Worm (Caenorhabditis elegans): ENCODE data around the gene ZC504.1.

- TF ChIP-seq nhr-11 (tag; optimal IDR thresholded peaks at IDR 0.05) (no peak), elt-3 (tag; optimal IDR thresholded peaks at IDR 0.05) (no peak), egl-27 (tag; optimal IDR thresholded peaks at IDR 0.05) (no peak), lin-11 (tag; optimal IDR thresholded peaks at IDR 0.05) (no peak), ztf-11 (tag; optimal IDR thresholded peaks at IDR 0.05) (no peak), unc-55 (GFP tag; optimal IDR thresholded peaks at IDR 0.05) (no peak), lin-13 (GFP tag; optimal IDR thresholded peaks at IDR 0.05) (no peak), ceh-16 (tag; optimal IDR thresholded peaks at IDR 0.05) (no peak), F13H6.1 (tag; optimal IDR thresholded peaks at IDR 0.05) (no peak)
Measured at ce11 chrX:10401118-10401517, 5.8 kb upstream of the ZC504.1 start.

Measured in whole organism, L2 larva.